Fruit fly (Drosophila melanogaster) whole organism, embryonic: ENCODE data around the gene CG4956.
A peak's percentile ranks its signal among the peaks of the same experiment; 100 is the strongest.

ENCODE experiments used
- CG13296 ChIP-seq: fragments of 200-800 bp; sonication (Bioruptor generic); optimal IDR thresholded peaks from 3 replicates; lab custom pipeline; 2018; ENCODE audit warnings: missing biosample characterization, mild to moderate bottlenecking, missing genetic modification characterization
- CG34376 ChIP-seq: fragments of 200-800 bp; sonication (Bioruptor generic); optimal IDR thresholded peaks from 2 replicates; lab custom pipeline; 2018; ENCODE audit warnings: missing biosample characterization, mild to moderate bottlenecking, missing genetic modification characterization
- Camta ChIP-seq: fragments of 200-800 bp; sonication (Bioruptor generic); optimal IDR thresholded peaks from 2 replicates; lab custom pipeline; 2016; ENCODE audit warnings: missing biosample characterization, missing genetic modification characterization
- GATAe ChIP-seq: fragments of 200-800 bp; sonication (Bioruptor generic); conservative IDR thresholded peaks from 2 replicates; pipeline ENCODE4 v1.3.6; 2022; ENCODE audit warnings: missing biosample characterization, missing genetic modification characterization
- Hr78 ChIP-seq, 2 experiments: fragments of 200-800 bp in 1 of 2; fragments of >200 bp in 1 of 2; sonication (Bioruptor generic) in 1 of 2; optimal IDR thresholded peaks; 2 replicates each; lab custom pipeline; 2017 to 2019; ENCODE audit warnings: missing biosample characterization in 2 of 2, missing genetic modification characterization in 2 of 2, mild to moderate bottlenecking in 1 of 2, moderate library complexity in 1 of 2
- NC2β ChIP-seq: fragments of 200-800 bp; sonication (Bioruptor generic); optimal IDR thresholded peaks from 2 replicates; lab custom pipeline; 2016; ENCODE audit warnings: missing biosample characterization, missing genetic modification characterization

CG4956 gene

DNA sequence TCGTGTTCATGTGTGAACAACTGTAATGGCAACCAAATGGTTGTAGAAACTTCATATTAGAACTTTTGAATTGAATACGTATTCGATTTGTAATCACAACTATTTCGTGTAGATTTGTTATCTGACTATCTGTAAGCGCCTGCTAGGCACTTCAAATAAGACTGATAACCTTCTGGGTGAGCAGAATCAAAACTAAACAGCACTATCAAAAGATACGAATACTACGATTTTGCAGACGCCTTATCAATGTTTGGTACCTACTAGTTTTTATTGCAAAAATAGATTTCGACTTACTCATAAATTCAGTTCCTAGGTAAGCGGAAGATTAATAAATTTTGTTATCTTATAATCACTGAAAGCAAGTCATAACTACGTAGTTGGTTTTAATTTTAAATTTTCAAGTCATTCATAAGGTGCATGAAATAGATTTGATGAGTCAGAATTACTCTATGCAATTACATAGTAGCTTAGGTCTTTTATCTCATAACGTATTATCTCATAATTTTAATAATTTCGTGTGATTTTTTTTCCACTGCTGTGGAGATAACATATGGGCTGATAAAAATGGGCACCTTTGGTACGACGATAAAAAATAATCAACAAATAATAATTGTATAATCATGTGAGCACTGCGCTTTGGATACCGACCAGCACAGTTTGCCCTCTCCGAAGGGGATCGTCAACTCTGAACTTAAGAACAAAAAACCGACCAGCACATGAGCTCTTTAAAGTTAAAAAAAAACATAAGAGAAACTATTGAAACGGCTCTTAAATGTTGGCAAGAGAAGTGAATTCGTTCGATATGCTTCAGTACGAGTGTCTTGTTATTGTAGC, 42.9 kb downstream of the CG4956 start (continued):
- TF ChIP-seq Hr78 (GFP tag; optimal IDR thresholded peaks at IDR 0.05; lab: Kevin White, UChicago) (peak in 1 of 2 experiments; percentile 85), Camta (GFP tag; lab: Kevin White, UChicago) (no peak), CG13296 (GFP tag; lab: Kevin White, UChicago) (no peak), GATAe (GFP tag; lab: Robert Waterston, UW) (peak; percentile 18; the same call in 1 of the 2 replicates), CG34376 (peak; percentile 33), NC2β (no peak)
